Fruit fly (Drosophila melanogaster) whole organism, embryonic: ENCODE data around the gene CG31886.

ENCODE experiments used
- CG2116 ChIP-seq: fragments of 200-800 bp; sonication (Bioruptor generic); optimal IDR thresholded peaks from 3 replicates; lab custom pipeline; 2018; ENCODE audit warnings: missing biosample characterization, mild to moderate bottlenecking, missing genetic modification characterization
- CG2875 ChIP-seq: fragments of 200-800 bp; sonication (Bioruptor generic); optimal IDR thresholded peaks from 2 replicates; lab custom pipeline; 2017; ENCODE audit warnings: missing biosample characterization, mild to moderate bottlenecking, missing genetic modification characterization, missing genetic modification reagents
- CG2889 ChIP-seq: fragments of 200-800 bp; sonication (Bioruptor generic); IDR thresholded peaks from 3 replicates; pipeline ENCODE4 v1.3.6; 2022; ENCODE audit warnings: missing biosample characterization, missing genetic modification characterization
- CG8765 ChIP-seq: fragments of 200-800 bp; sonication (Bioruptor generic); IDR thresholded peaks from 2 replicates; pipeline ENCODE4 v1.3.6; 2022; ENCODE audit warnings: missing biosample characterization, missing genetic modification characterization
- HLH54F ChIP-seq: fragments of 200-800 bp; sonication (Bioruptor generic); optimal IDR thresholded peaks from 3 replicates; lab custom pipeline; 2016; ENCODE audit warnings: missing biosample characterization, missing genetic modification characterization
- HLHmδ ChIP-seq: fragments of 200-800 bp; sonication (Bioruptor generic); optimal IDR thresholded peaks from 2 replicates; lab custom pipeline; 2018; ENCODE audit warnings: missing biosample characterization, mild to moderate bottlenecking, missing genetic modification characterization, moderate library complexity
- Xrp1 ChIP-seq: fragments of 200-800 bp; sonication (Bioruptor generic); IDR thresholded peaks from 2 replicates; pipeline ENCODE4 v1.3.6; 2022; ENCODE audit warnings: missing biosample characterization, missing genetic modification characterization
- gcm2 ChIP-seq: fragments of 200-800 bp; sonication (Bioruptor generic); optimal IDR thresholded peaks from 2 replicates; lab custom pipeline; 2016; ENCODE audit warnings: missing biosample characterization, missing genetic modification characterization
- lbe ChIP-seq: fragments of 200-800 bp; sonication (Bioruptor generic); optimal IDR thresholded peaks from 2 replicates; lab custom pipeline; 2016; ENCODE audit warnings: missing biosample characterization, mild to moderate bottlenecking, missing genetic modification characterization
- run ChIP-seq: fragments of 200-800 bp; sonication (Bioruptor generic); optimal IDR thresholded peaks from 3 replicates; lab custom pipeline; 2018; ENCODE audit warnings: missing biosample characterization, mild to moderate bottlenecking, missing genetic modification characterization
- sd ChIP-seq: fragments of 200-800 bp; sonication (Bioruptor generic); optimal IDR thresholded peaks from 3 replicates; lab custom pipeline; 2018; ENCODE audit warnings: missing biosample characterization, mild to moderate bottlenecking, missing genetic modification characterization, moderate library complexity
- trh ChIP-seq: fragments of 200-800 bp; sonication (Bioruptor generic); optimal IDR thresholded peaks from 2 replicates; lab custom pipeline; 2016; ENCODE audit warnings: missing biosample characterization, missing genetic modification characterization
- wor ChIP-seq: fragments of 200-800 bp; sonication (Bioruptor generic); IDR thresholded peaks from 2 replicates; pipeline ENCODE4 v1.3.6; 2022; ENCODE audit warnings: missing biosample characterization, missing genetic modification characterization

DNA sequence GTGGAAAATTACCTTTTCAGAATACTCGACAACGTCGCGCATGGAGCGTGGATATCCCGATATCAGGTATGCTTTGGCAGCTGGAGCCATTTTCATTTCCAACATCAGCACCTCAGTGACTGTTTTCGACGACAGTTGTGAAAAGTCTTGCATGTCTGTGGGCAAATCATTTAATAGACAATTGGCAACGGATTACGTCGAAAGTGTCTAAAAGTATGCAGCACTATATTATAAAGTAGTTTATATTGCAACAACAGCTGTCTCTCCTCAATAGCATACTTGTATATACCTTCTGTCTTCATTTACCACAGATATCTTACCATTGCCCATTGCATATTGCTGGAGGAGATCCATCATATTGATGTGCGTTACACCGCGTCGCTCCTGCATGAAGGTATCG lies 14.1 kb upstream of the CG31886 start:
- TF ChIP-seq wor (GFP tag; lab: Robert Waterston, UW) (no peak), sd (no peak), CG8765 (GFP tag; lab: Robert Waterston, UW) (no peak), CG2889 (GFP tag; lab: Robert Waterston, UW) (no peak), gcm2 (GFP tag; lab: Kevin White, UChicago) (no peak), Xrp1 (GFP tag; lab: Robert Waterston, UW) (no peak), CG2875 (GFP tag; lab: Kevin White, UChicago) (no peak), CG2116 (GFP tag; lab: Kevin White, UChicago) (no peak), HLH54F (GFP tag; lab: Kevin White, UChicago) (no peak), run (tag; lab: Kevin White, UChicago) (no peak), HLHmδ (no peak), lbe (no peak), trh (no peak)
